Worm (Caenorhabditis elegans): ENCODE results near the gene grl-19.

The grl-19 gene

DNA sequence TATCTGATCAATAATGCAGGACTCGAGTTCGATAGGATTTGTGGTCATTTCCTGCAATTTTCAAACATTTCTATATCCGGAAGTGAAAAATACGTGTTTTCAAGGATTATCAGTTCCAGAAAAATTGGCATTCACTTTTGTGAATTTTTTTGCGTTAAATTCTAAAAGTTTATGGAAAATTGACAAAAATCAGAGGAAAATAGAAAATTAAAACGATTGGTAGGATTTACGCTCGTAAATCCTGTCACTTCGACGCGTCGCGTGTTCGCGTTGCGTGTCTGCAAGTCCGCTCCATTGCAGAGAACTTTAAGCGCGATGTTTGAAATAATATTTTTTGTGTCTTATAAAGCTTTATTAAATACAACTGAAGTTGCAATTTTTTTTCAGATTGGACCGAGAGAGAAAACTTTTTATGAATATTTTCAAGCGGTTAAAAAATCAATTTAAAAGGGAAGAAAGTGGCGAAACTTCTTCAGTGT is 3.1 kb upstream of the grl-19 start, which contains the start of gene rcat-1 (continued):
- TF ChIP-seq arid-1 (GFP tag; conservative IDR thresholded peaks at IDR 0.05) (no peak), Y105C5A.15 (GFP tag; IDR thresholded peaks at IDR 0.05) (no peak), nhr-237 (tag; optimal IDR thresholded peaks at IDR 0.05) (no peak), lin-38 (GFP tag; IDR thresholded peaks at IDR 0.05) (peak; percentile 95), zip-11 (GFP tag; IDR thresholded peaks at IDR 0.05) (no peak), F44E2.7 (GFP tag; IDR thresholded peaks at IDR 0.05) (no peak), dmd-8 (GFP tag; IDR thresholded peaks at IDR 0.05) (no peak), mdt-29 (GFP tag; IDR thresholded peaks at IDR 0.05) (no peak), mes-2 (tag; optimal IDR thresholded peaks at IDR 0.05; ENCODE audit: poor library complexity, severe bottlenecking) (peak; percentile 92), ctbp-1 (GFP tag; IDR thresholded peaks at IDR 0.05) (no peak), lin-13 (GFP tag; optimal IDR thresholded peaks at IDR 0.05) (peak; percentile 71), hlh-11 (tag; optimal IDR thresholded peaks at IDR 0.05) (peak; percentile 1), egl-43 (GFP tag; IDR thresholded peaks at IDR 0.05) (no peak), lin-29 (GFP tag; IDR thresholded peaks at IDR 0.05) (no peak), Y5F2A.4 (GFP tag; optimal IDR thresholded peaks at IDR 0.05) (no peak)

DNA sequence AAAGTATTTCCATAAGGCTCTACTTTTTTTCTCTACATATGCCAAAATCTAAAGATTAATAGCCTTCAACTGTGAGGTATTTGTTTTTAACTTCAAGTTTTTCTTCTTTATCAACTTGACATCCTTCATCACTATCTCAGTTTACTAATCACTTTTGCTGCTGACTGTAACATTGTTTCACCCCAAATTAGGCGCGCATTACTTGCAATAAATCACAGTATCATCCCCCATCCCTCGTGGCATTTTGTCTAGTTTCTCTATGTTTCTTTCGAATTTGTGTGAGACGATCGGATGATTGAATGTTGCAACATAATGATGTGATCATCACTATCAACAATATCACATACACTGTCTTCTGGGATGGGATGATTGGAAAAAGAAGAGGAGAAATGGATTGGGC is 4.9 kb downstream of the grl-19 start:
- peak; percentile 69 to 95 for TF ChIP-seq mdl-1 (tag; optimal IDR thresholded peaks at IDR 0.05)
- TF ChIP-seq nhr-28 (tag; optimal IDR thresholded peaks at IDR 0.05) = peak; percentile 78
- no peak for TF ChIP-seq nhr-42 (GFP tag; IDR thresholded peaks at IDR 0.05)
- TF ChIP-seq fkh-10 (GFP tag; optimal IDR thresholded peaks at IDR 0.05) = no peak
- TF ChIP-seq jun-1 (tag; optimal IDR thresholded peaks at IDR 0.05) = no peak
- TF ChIP-seq dmd-6 (GFP tag; IDR thresholded peaks at IDR 0.05) = peak; percentile 13; the same call in 1 of the 2 replicates
- no peak for TF ChIP-seq lin-1 (GFP tag; IDR thresholded peaks at IDR 0.05)
- peak in 1 of 2 experiments; percentile 88 for TF ChIP-seq unc-62 (GFP tag; optimal IDR thresholded peaks at IDR 0.05 in 1 of 2)
- no peak for TF ChIP-seq unc-62 (tag; optimal IDR thresholded peaks at IDR 0.05)
- peak; percentile 85 for TF ChIP-seq hlh-30 (tag; optimal IDR thresholded peaks at IDR 0.05; ENCODE audit: insufficient read depth)
- no peak for TF ChIP-seq Y105C5A.15 (GFP tag; IDR thresholded peaks at IDR 0.05)
- TF ChIP-seq ctbp-1 (GFP tag; IDR thresholded peaks at IDR 0.05) = no peak
- no peak for TF ChIP-seq nhr-41 (GFP tag; IDR thresholded peaks at IDR 0.05)
- TF ChIP-seq tra-1 (GFP tag; IDR thresholded peaks at IDR 0.05) = 0 out of 2 replicates have a peak, but pooled peaks have one; percentile 47
- no peak for TF ChIP-seq egl-43 (GFP tag; IDR thresholded peaks at IDR 0.05)
- no peak for TF ChIP-seq lin-29 (GFP tag; IDR thresholded peaks at IDR 0.05)
- peak; percentile 51; the same call in 1 of the 2 replicates for TF ChIP-seq ceh-20 (GFP tag; IDR thresholded peaks at IDR 0.05)
- peak; percentile 51 for TF ChIP-seq cey-2 (tag; optimal IDR thresholded peaks at IDR 0.05; ENCODE audit: borderline replicate concordance, insufficient read depth)
- TF ChIP-seq ceh-62 (tag; optimal IDR thresholded peaks at IDR 0.05) = no peak
- peak; percentile 73 for TF ChIP-seq mxl-3 (GFP tag; optimal IDR thresholded peaks at IDR 0.05)
- TF ChIP-seq hlh-11 (tag; optimal IDR thresholded peaks at IDR 0.05) = peak; percentile 66
- no peak for TF ChIP-seq pha-4 (GFP tag; IDR thresholded peaks at IDR 0.05)
- no peak for TF ChIP-seq pha-4 (tag; optimal IDR thresholded peaks at IDR 0.05)
- TF ChIP-seq lin-13 (GFP tag; optimal IDR thresholded peaks at IDR 0.05) = peak; percentile 2
- no peak for TF ChIP-seq zfp-3 (GFP tag; conservative IDR thresholded peaks at IDR 0.05)
- no peak for TF ChIP-seq zip-2 (tag; optimal IDR thresholded peaks at IDR 0.05)

DNA sequence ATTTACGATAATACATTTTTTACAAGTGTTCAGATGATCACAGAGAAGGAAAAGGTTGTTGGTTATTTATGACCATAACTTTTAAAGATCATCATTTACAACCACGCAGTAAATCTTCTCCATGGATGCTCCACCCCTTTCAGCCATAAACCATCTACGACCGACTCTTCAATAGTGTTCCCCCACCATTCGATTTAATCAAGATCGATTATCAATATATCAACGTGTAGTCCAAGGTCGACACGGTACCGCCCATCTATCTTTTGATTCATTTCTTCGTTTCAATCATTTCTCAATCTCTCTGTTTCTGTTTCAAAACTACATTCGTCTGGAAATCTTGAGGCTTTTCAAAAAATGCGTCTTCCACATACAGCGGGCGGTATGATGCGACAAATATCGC is 7.5 kb downstream of the grl-19 start, which contains the start of gene aass-1:
Gene aass-1, plus strand, starts transcription at position 301 of the 400 bp plus-strand sequence.
- TF ChIP-seq dmd-9 (GFP tag; IDR thresholded peaks at IDR 0.05) (no peak), R02D3.7 (tag; optimal IDR thresholded peaks at IDR 0.05) (peak; percentile 6), nhr-28 (tag; optimal IDR thresholded peaks at IDR 0.05) (peak; percentile 5)
